Worm (Caenorhabditis elegans) whole organism, L3 larva: ENCODE results near the gene gcy-11.
A peak's percentile ranks its signal among the peaks of the same experiment; 100 is the strongest.

Source experiments
- R02D3.7 ChIP-seq: fragments of 150-350 bp; optimal IDR thresholded peaks from 2 replicates; lab custom pipeline; 2014; ENCODE audit warnings: missing biosample characterization, missing genetic modification characterization
- aly-2 ChIP-seq: fragments of 150-350 bp; optimal IDR thresholded peaks from 2 replicates; lab custom pipeline; 2014; ENCODE audit warnings: missing biosample characterization, missing genetic modification characterization
- ama-1 ChIP-seq: fragments of 150-350 bp; optimal IDR thresholded peaks from 2 replicates; lab custom pipeline; 2018
- ceh-16 ChIP-seq: sonication (generic microtip); optimal IDR thresholded peaks from 2 replicates; lab custom pipeline; 2017; ENCODE audit warnings: missing biosample characterization, missing genetic modification characterization
- ceh-28 ChIP-seq: fragments of 150-350 bp; optimal IDR thresholded peaks from 2 replicates; lab custom pipeline; 2014; ENCODE audit warnings: missing biosample characterization, missing genetic modification reagents, missing genetic modification characterization
- daf-12 ChIP-seq: fragments of 150-350 bp; optimal IDR thresholded peaks from 2 replicates; lab custom pipeline; 2014; ENCODE audit warnings: missing biosample characterization, missing genetic modification reagents, missing genetic modification characterization
- egl-27 ChIP-seq: sonication (generic microtip); optimal IDR thresholded peaks from 4 replicates; lab custom pipeline; 2017; ENCODE audit warnings: missing biosample characterization, missing genetic modification reagents, missing genetic modification characterization
- egl-5 ChIP-seq: fragments of 150-350 bp; optimal IDR thresholded peaks from 2 replicates; lab custom pipeline; 2017; ENCODE audit warnings: missing biosample characterization, missing genetic modification reagents, missing genetic modification characterization, inconsistent platforms
- elt-1 ChIP-seq: fragments of 150-350 bp; optimal IDR thresholded peaks from 2 replicates; lab custom pipeline; 2014; ENCODE audit warnings: missing biosample characterization, missing genetic modification characterization
- elt-3 ChIP-seq, 3 experiments: fragments of 150-350 bp in 1 of 3; sonication (generic microtip) in 2 of 3; optimal IDR thresholded peaks; 2 replicates in 2 of 3; 4 replicates in 1 of 3; lab custom pipeline; 2014 to 2017; ENCODE audit warnings: missing biosample characterization in 3 of 3, missing genetic modification characterization in 3 of 3
- fkh-10 ChIP-seq: sonication (generic microtip); optimal IDR thresholded peaks from 2 replicates; lab custom pipeline; 2017; ENCODE audit warnings: missing biosample characterization, missing genetic modification reagents, missing genetic modification characterization
- fkh-2 ChIP-seq: fragments of 150-350 bp; optimal IDR thresholded peaks from 2 replicates; lab custom pipeline; 2014; ENCODE audit warnings: missing biosample characterization, missing genetic modification reagents, missing genetic modification characterization
- fos-1 ChIP-seq: fragments of 150-350 bp; optimal IDR thresholded peaks from 2 replicates; lab custom pipeline; 2014; ENCODE audit warnings: missing biosample characterization, missing genetic modification characterization
- hmg-11 ChIP-seq: sonication (generic microtip); optimal IDR thresholded peaks from 2 replicates; lab custom pipeline; 2016; ENCODE audit warnings: missing genetic modification characterization, missing compliant biosample characterization
- jun-1 ChIP-seq: fragments of 150-350 bp; optimal IDR thresholded peaks from 2 replicates; lab custom pipeline; 2014; ENCODE audit warnings: missing biosample characterization, missing genetic modification reagents, missing genetic modification characterization
- lin-15B ChIP-seq: fragments of 150-350 bp; optimal IDR thresholded peaks from 2 replicates; lab custom pipeline; 2014; ENCODE audit warnings: missing biosample characterization, missing genetic modification characterization
- lin-39 ChIP-seq: fragments of 150-350 bp; optimal IDR thresholded peaks from 2 replicates; lab custom pipeline; 2018; ENCODE audit warnings: missing biosample characterization, missing genetic modification reagents, missing genetic modification characterization
- lsy-12 ChIP-seq: sonication (generic microtip); optimal IDR thresholded peaks from 2 replicates; lab custom pipeline; 2016; ENCODE audit warnings: mild to moderate bottlenecking, missing genetic modification characterization, missing compliant biosample characterization
- mdl-1 ChIP-seq: fragments of 150-350 bp; optimal IDR thresholded peaks from 2 replicates; lab custom pipeline; 2014; ENCODE audit warnings: missing biosample characterization, missing genetic modification characterization
- mml-1 ChIP-seq: fragments of 150-350 bp; sonication (generic microtip); optimal IDR thresholded peaks from 3 replicates; lab custom pipeline; 2014; ENCODE audit warnings: missing biosample characterization, missing genetic modification characterization
- nfya-1 ChIP-seq: sonication (generic microtip); optimal IDR thresholded peaks from 2 replicates; lab custom pipeline; 2017; ENCODE audit warnings: missing genetic modification characterization, mild to moderate bottlenecking, missing compliant biosample characterization, antibody characterized with exemption, moderate library complexity; ENCODE audit not compliant: insufficient read depth
- nhr-11 ChIP-seq: fragments of 150-350 bp; optimal IDR thresholded peaks from 2 replicates; lab custom pipeline; 2014; ENCODE audit warnings: missing biosample characterization, missing genetic modification characterization
- nhr-237 ChIP-seq: fragments of 150-350 bp; optimal IDR thresholded peaks from 2 replicates; lab custom pipeline; 2014; ENCODE audit warnings: missing biosample characterization, missing genetic modification characterization
- nhr-25 ChIP-seq: sonication (generic microtip); optimal IDR thresholded peaks from 2 replicates; lab custom pipeline; 2017; ENCODE audit warnings: missing biosample characterization, missing genetic modification characterization
- nhr-43 ChIP-seq: sonication (generic microtip); optimal IDR thresholded peaks from 2 replicates; lab custom pipeline; 2016; ENCODE audit warnings: mild to moderate bottlenecking, missing genetic modification characterization, missing compliant biosample characterization; ENCODE audit not compliant: poor library complexity, severe bottlenecking
- nhr-67 ChIP-seq: fragments of 150-350 bp; optimal IDR thresholded peaks from 2 replicates; lab custom pipeline; 2014; ENCODE audit warnings: missing biosample characterization, missing genetic modification characterization
- sea-2 ChIP-seq: fragments of 150-350 bp; sonication (generic microtip); optimal IDR thresholded peaks from 4 replicates; lab custom pipeline; 2014; ENCODE audit warnings: missing biosample characterization, missing genetic modification reagents, missing genetic modification characterization
- skn-1 ChIP-seq: fragments of 150-350 bp; optimal IDR thresholded peaks from 2 replicates; lab custom pipeline; 2014; ENCODE audit warnings: missing biosample characterization, missing genetic modification characterization
- tbx-2 ChIP-seq: sonication (generic microtip); optimal IDR thresholded peaks from 2 replicates; lab custom pipeline; 2016; ENCODE audit warnings: mild to moderate bottlenecking, missing genetic modification characterization, missing compliant biosample characterization
- unc-39 ChIP-seq: sonication (generic microtip); optimal IDR thresholded peaks from 4 replicates; lab custom pipeline; 2017; ENCODE audit warnings: missing biosample characterization, missing genetic modification characterization
- zag-1 ChIP-seq: fragments of 150-350 bp; optimal IDR thresholded peaks from 2 replicates; lab custom pipeline; 2014; ENCODE audit warnings: missing biosample characterization, missing genetic modification characterization
- ztf-4 ChIP-seq: fragments of 150-350 bp; optimal IDR thresholded peaks from 2 replicates; lab custom pipeline; 2014; ENCODE audit warnings: missing biosample characterization, missing genetic modification characterization

gcy-11 gene

DNA sequence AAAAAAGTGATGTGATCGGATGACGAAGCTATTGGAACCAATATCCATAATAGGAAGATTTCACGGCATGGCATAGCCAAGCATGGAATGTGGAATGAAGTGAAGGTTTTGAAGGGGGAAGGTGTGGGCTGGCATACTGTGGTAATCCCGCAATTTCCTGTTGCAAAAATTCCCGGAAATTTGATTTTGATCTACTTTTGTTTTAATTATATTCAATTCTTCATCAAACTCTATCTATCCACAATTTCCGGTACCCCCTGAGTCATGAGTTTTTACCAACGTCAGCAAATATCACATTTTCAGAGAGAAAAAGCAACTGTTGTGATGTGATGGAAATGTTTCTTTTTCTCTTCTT, at the start of gene gcy-11:
Gene gcy-11 (minus strand): TSS at position 101 of the 355 bp plus-strand sequence.
- TF ChIP-seq skn-1 (tag; lab: Kevin White, UChicago) (no peak), nfya-1 (tag; lab: Kevin White, UChicago) (no peak), fos-1 (no peak), lin-15B (tag; lab: Kevin White, UChicago) (no peak), nhr-43 (tag; lab: Kevin White, UChicago) (no peak), nhr-237 (tag; lab: Kevin White, UChicago) (no peak), lsy-12 (tag; lab: Kevin White, UChicago) (no peak), fkh-10 (GFP tag; lab: Kevin White, UChicago) (no peak)

DNA sequence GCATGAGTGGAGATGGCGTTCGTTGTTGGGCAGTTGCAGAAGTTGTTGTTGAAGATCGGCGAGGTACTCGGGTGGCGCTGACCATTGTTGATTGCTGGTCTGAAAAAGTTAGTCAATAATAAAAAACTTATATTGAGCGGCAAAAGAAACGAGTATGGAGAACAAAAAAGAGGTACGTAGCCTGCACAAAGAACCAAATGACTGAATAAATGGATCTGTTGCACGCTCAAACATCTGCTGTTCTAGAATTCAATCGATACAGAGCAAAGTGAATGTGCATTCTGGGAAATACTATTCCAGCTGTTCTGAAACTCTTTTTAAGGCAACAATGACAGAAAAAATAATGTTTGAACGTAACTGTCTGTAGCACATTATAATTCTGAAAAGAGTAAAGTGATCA, 45.3 kb upstream of the gcy-11 start, which contains the start of gene lido-2:
Gene lido-2 (minus strand): TSS at position 101 of the 400 bp plus-strand sequence.
- no peak for TF ChIP-seq nhr-237 (tag; lab: Kevin White, UChicago)
- TF ChIP-seq jun-1 (tag; lab: Kevin White, UChicago), result no peak
- no peak for TF ChIP-seq ama-1
- no peak for TF ChIP-seq tbx-2 (tag; lab: Kevin White, UChicago)
- no peak for TF ChIP-seq ceh-28 (tag; lab: Kevin White, UChicago)
- no peak for TF ChIP-seq hmg-11 (tag; lab: Kevin White, UChicago)
- TF ChIP-seq egl-27 (tag; lab: Kevin White, UChicago), result no peak
- TF ChIP-seq fkh-10 (GFP tag; lab: Kevin White, UChicago), result no peak
- no peak for TF ChIP-seq ceh-16 (tag; lab: Kevin White, UChicago)
- no peak for TF ChIP-seq sea-2 (GFP tag; lab: Kevin White, UChicago)
- no peak for TF ChIP-seq aly-2 (tag; lab: Kevin White, UChicago)
- TF ChIP-seq unc-39 (tag; lab: Kevin White, UChicago), result no peak
- no peak for TF ChIP-seq daf-12 (tag; lab: Kevin White, UChicago)
- no peak for TF ChIP-seq lsy-12 (tag; lab: Kevin White, UChicago)
- TF ChIP-seq nhr-67, result no peak
- no peak for TF ChIP-seq nhr-43 (tag; lab: Kevin White, UChicago)
- no peak for TF ChIP-seq lin-39 (tag; lab: Kevin White, UChicago)
- no peak for TF ChIP-seq mdl-1 (tag; lab: Kevin White, UChicago)
- TF ChIP-seq fos-1, result no peak
- no peak for TF ChIP-seq R02D3.7

DNA sequence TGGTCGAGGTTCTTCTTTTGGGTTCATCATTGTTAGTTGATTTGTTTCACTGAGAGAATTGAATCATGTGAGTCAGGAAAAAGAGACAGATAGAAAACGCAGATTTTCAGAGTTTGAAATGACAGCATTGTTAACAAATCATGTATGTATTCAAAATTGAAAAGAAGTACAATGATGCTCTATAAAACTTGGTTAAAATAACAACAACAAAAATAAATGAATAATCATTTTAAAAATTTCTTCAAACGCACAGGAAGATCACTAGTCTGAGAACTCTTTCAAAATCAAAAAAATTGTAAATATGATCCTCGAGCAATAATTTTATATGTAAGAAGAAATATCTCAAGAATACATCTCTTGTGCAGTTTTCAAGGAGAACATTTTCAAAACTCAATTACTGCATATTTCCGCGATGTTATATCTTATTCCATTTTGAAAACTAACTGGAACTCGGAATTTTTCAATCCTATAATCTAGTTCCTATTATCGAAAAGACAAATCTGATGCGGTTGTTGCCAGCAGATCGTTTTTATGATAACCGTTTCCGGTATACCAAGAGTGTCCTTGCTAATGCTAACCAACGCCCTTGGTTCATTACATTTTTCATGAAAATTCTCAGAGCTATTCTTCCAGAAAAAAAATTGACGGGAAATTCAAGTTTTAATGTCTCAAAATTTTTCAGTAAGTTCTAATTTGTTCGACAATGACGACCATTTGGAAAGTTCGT, 41.3 kb upstream of the gcy-11 start, which contains the start of gene lido-1:
Gene lido-1 (minus strand): TSS at position 51 of the 727 bp plus-strand sequence.
- TF ChIP-seq skn-1 (tag; lab: Kevin White, UChicago), result no peak
- TF ChIP-seq elt-1 (tag; lab: Kevin White, UChicago), result peak; percentile 66
- no peak for TF ChIP-seq nfya-1 (tag; lab: Kevin White, UChicago)

DNA sequence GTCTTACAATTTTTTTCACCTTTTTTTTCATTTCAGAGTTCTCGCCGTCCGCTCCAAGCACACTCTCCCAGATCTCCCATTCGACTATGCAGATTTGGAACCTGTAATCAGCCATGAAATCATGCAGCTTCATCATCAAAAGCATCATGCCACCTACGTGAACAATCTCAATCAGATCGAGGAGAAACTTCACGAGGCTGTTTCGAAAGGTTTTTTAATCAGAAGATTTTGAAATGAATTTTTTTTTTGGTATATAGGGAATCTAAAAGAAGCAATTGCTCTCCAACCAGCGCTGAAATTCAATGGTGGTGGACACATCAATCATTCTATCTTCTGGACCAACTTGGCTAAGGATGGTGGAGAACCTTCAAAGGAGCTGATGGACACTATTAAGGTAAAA, 37.8 kb upstream of the gcy-11 start, which contains the start of gene C08A9.3:
Gene C08A9.3 (minus strand): TSS at position 101 of the 400 bp plus-strand sequence.
- TF ChIP-seq skn-1 (tag; lab: Kevin White, UChicago) (no peak), hmg-11 (tag; lab: Kevin White, UChicago) (no peak), daf-12 (tag; lab: Kevin White, UChicago) (no peak), ztf-4 (no peak), mml-1 (no peak), nhr-67 (no peak), mdl-1 (tag; lab: Kevin White, UChicago) (no peak), nfya-1 (tag; lab: Kevin White, UChicago) (no peak), fkh-2 (tag; lab: Kevin White, UChicago) (no peak), nhr-11 (tag; lab: Kevin White, UChicago) (no peak), nhr-25 (tag; lab: Kevin White, UChicago) (no peak), fkh-10 (GFP tag; lab: Kevin White, UChicago) (no peak), sea-2 (GFP tag; lab: Kevin White, UChicago) (no peak), elt-3 (tag; optimal IDR thresholded peaks at IDR 0.05; lab: Kevin White, UChicago) (no peak), jun-1 (tag; lab: Kevin White, UChicago) (no peak), zag-1 (tag; lab: Kevin White, UChicago) (no peak), egl-5 (tag; lab: Kevin White, UChicago) (no peak), ama-1 (no peak), elt-1 (tag; lab: Kevin White, UChicago) (no peak)
- TF ChIP-seq, all 47 proteins: peak for 0
